Worm (Caenorhabditis elegans) whole organism, L4/young adult: ENCODE results near the gene T11G6.3.

Source experiments
- W03F9.2 ChIP-seq: fragments of 150-350 bp; optimal IDR thresholded peaks from 2 replicates; lab custom pipeline; 2014; ENCODE audit warnings: missing biosample characterization, missing genetic modification characterization
- dao-5 ChIP-seq: sonication (generic microtip); optimal IDR thresholded peaks from 2 replicates; lab custom pipeline; 2016; ENCODE audit warnings: missing genotype, missing genetic modification characterization, moderate library complexity, missing compliant biosample characterization
- him-1 ChIP-seq: sonication (generic microtip); optimal IDR thresholded peaks from 2 replicates; lab custom pipeline; 2016; ENCODE audit warnings: missing genotype, missing genetic modification reagents, missing genetic modification characterization, missing compliant biosample characterization

DNA sequence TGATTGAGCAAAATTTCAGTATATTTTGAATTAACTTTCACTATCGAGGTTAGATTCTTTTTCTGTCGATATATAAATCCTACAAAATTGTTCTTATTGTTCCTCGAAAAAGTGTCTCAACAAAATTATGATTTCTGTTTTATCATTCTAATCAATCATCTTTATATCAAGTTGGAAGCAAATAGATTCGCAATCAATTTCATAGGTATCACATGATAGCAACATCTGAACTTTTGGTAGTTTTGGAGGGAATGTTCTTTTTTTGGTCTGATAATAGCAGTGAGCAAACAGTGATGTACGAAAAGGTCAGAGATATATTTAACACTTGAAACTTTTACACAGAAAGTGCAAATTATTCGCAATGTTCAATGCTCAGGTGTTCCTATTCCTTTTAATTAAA, 44.2 kb downstream of the T11G6.3 start:
- TF ChIP-seq W03F9.2 (no peak), dao-5 (tag; lab: Kevin White, UChicago) (no peak), him-1 (no peak)
